Worm (Caenorhabditis elegans) whole organism, L4 larva: ENCODE measurements around the gene C34B4.5.

ENCODE experiments used
- F26F4.8 ChIP-seq: fragments of 200-800 bp; sonication (Bioruptor generic); conservative IDR thresholded peaks from 2 replicates; pipeline ENCODE4 v1.3.6; 2022; ENCODE audit warnings: missing genetic modification characterization, missing compliant biosample characterization
- F49E8.2 ChIP-seq: sonication (generic microtip); optimal IDR thresholded peaks from 2 replicates; lab custom pipeline; 2016; ENCODE audit warnings: missing compliant biosample characterization, mild to moderate bottlenecking, missing genetic modification characterization, borderline replicate concordance
- Y5F2A.4 ChIP-seq: fragments of 200-800 bp; sonication (Bioruptor generic); optimal IDR thresholded peaks from 2 replicates; lab custom pipeline; 2018; ENCODE audit warnings: mild to moderate bottlenecking, missing genetic modification characterization, missing compliant biosample characterization
- ZK337.2 ChIP-seq: fragments of 200-800 bp; sonication (Bioruptor generic); IDR thresholded peaks from 2 replicates; pipeline ENCODE4 v1.3.6; 2022; ENCODE audit warnings: missing genetic modification reagents, missing genetic modification characterization, missing compliant biosample characterization
- ama-1 ChIP-seq: fragments of 150-350 bp; optimal IDR thresholded peaks from 2 replicates; lab custom pipeline; 2014; ENCODE audit warnings: inconsistent platforms, mixed read lengths
- arid-1 ChIP-seq: fragments of 200-800 bp; sonication (Bioruptor generic); conservative IDR thresholded peaks from 2 replicates; pipeline ENCODE4 v1.3.6; 2022; ENCODE audit warnings: missing genetic modification reagents, missing genetic modification characterization, missing compliant biosample characterization
- attf-4 ChIP-seq: sonication (generic microtip); optimal IDR thresholded peaks from 3 replicates; lab custom pipeline; 2017; ENCODE audit warnings: missing biosample characterization, missing genetic modification characterization
- ceh-20 ChIP-seq: fragments of 200-800 bp; sonication (Bioruptor generic); IDR thresholded peaks from 2 replicates; pipeline ENCODE4 v1.3.6; 2022; ENCODE audit warnings: missing genetic modification reagents, missing genetic modification characterization, missing compliant biosample characterization
- ceh-28 ChIP-seq: fragments of 150-350 bp; optimal IDR thresholded peaks from 2 replicates; lab custom pipeline; 2014; ENCODE audit warnings: missing biosample characterization, missing genetic modification reagents, missing genetic modification characterization
- ceh-82 ChIP-seq: sonication (generic microtip); optimal IDR thresholded peaks from 2 replicates; lab custom pipeline; 2017; ENCODE audit warnings: missing biosample characterization, missing genetic modification characterization
- cey-2 ChIP-seq: sonication (generic microtip); optimal IDR thresholded peaks from 3 replicates; lab custom pipeline; 2017; ENCODE audit warnings: missing genetic modification characterization, mild to moderate bottlenecking, missing compliant biosample characterization, antibody characterized with exemption, borderline replicate concordance; ENCODE audit not compliant: insufficient read depth
- daf-16 ChIP-seq, 3 experiments: sonication (generic microtip); optimal IDR thresholded peaks; 2 replicates each; lab custom pipeline; 2016 to 2017; ENCODE audit warnings: missing genetic modification characterization in 3 of 3, missing genetic modification reagents in 3 of 3, mild to moderate bottlenecking in 2 of 3, missing compliant biosample characterization in 2 of 3, missing biosample characterization in 1 of 3, moderate library complexity in 1 of 3
- daf-8 ChIP-seq: fragments of 200-800 bp; sonication (Bioruptor generic); IDR thresholded peaks from 2 replicates; pipeline ENCODE4 v1.3.6; 2022; ENCODE audit warnings: missing genetic modification characterization, missing compliant biosample characterization
- dmd-6 ChIP-seq: fragments of 200-800 bp; sonication (Bioruptor generic); IDR thresholded peaks from 2 replicates; pipeline ENCODE4 v1.3.6; 2022; ENCODE audit warnings: missing genetic modification reagents, missing genetic modification characterization, missing compliant biosample characterization
- dmd-9 ChIP-seq: fragments of 200-800 bp; sonication (Bioruptor generic); IDR thresholded peaks from 2 replicates; pipeline ENCODE4 v1.3.6; 2022; ENCODE audit warnings: missing genetic modification reagents, missing genetic modification characterization, missing compliant biosample characterization
- duxl-1 ChIP-seq: sonication (generic microtip); optimal IDR thresholded peaks from 2 replicates; lab custom pipeline; 2016; ENCODE audit warnings: mild to moderate bottlenecking, missing genetic modification characterization, moderate library complexity, missing compliant biosample characterization; ENCODE audit not compliant: poor library complexity
- dve-1 ChIP-seq: sonication (generic microtip); optimal IDR thresholded peaks from 2 replicates; lab custom pipeline; 2017; ENCODE audit warnings: antibody characterized with exemption, mild to moderate bottlenecking, missing genetic modification characterization, missing compliant biosample characterization; ENCODE audit not compliant: insufficient read depth
- egl-43 ChIP-seq: fragments of 200-800 bp; sonication (Bioruptor generic); IDR thresholded peaks from 2 replicates; pipeline ENCODE4 v1.3.6; 2022; ENCODE audit warnings: missing genetic modification reagents, missing genetic modification characterization, missing compliant biosample characterization
- hlh-11 ChIP-seq: fragments of 200-800 bp; sonication (Bioruptor generic); optimal IDR thresholded peaks from 2 replicates; lab custom pipeline; 2018; ENCODE audit warnings: mild to moderate bottlenecking, missing genetic modification characterization, missing compliant biosample characterization
- jun-1 ChIP-seq: fragments of 150-350 bp; optimal IDR thresholded peaks from 2 replicates; lab custom pipeline; 2014; ENCODE audit warnings: missing biosample characterization, missing genetic modification reagents, missing genetic modification characterization
- lin-15B ChIP-seq: fragments of 150-350 bp; sonication (generic microtip); optimal IDR thresholded peaks from 3 replicates; lab custom pipeline; 2014; ENCODE audit warnings: missing biosample characterization, missing genetic modification characterization
- lin-29 ChIP-seq: fragments of 200-800 bp; sonication (Bioruptor generic); IDR thresholded peaks from 2 replicates; pipeline ENCODE4 v1.3.6; 2022; ENCODE audit warnings: missing genetic modification reagents, missing genetic modification characterization, missing compliant biosample characterization
- lin-38 ChIP-seq: fragments of 200-800 bp; sonication (Bioruptor generic); IDR thresholded peaks from 2 replicates; pipeline ENCODE4 v1.3.6; 2022; ENCODE audit warnings: missing genetic modification reagents, missing genetic modification characterization, missing compliant biosample characterization
- lin-39 ChIP-seq: fragments of 150-350 bp; optimal IDR thresholded peaks from 2 replicates; lab custom pipeline; 2014; ENCODE audit warnings: missing biosample characterization, missing genetic modification reagents, missing genetic modification characterization
- lir-3 ChIP-seq: sonication (generic microtip); optimal IDR thresholded peaks from 2 replicates; lab custom pipeline; 2016; ENCODE audit warnings: mild to moderate bottlenecking, missing genetic modification characterization, missing compliant biosample characterization
- lsy-2 ChIP-seq, 2 experiments: fragments of 150-350 bp in 1 of 2; sonication (generic microtip) in 1 of 2; optimal IDR thresholded peaks; 2 replicates each; lab custom pipeline; 2014 to 2017; ENCODE audit warnings: missing biosample characterization in 2 of 2, missing genetic modification characterization in 2 of 2
- madf-5 ChIP-seq, 2 experiments: fragments of 200-800 bp; sonication (Bioruptor generic); IDR thresholded peaks; 2 replicates each; pipeline ENCODE4 v1.3.6; 2022; ENCODE audit warnings: missing compliant biosample characterization in 2 of 2, missing genetic modification characterization in 2 of 2
- mdl-1 ChIP-seq, 2 experiments: fragments of 150-350 bp in 1 of 2; sonication (generic microtip) in 1 of 2; optimal IDR thresholded peaks; 2 replicates each; lab custom pipeline; 2014 to 2017; ENCODE audit warnings: missing biosample characterization in 2 of 2, missing genetic modification characterization in 2 of 2
- mdt-29 ChIP-seq: fragments of 200-800 bp; sonication (Bioruptor generic); IDR thresholded peaks from 2 replicates; pipeline ENCODE4 v1.3.6; 2022; ENCODE audit warnings: missing genetic modification reagents, missing genetic modification characterization, missing compliant biosample characterization
- nhr-237 ChIP-seq: sonication (generic microtip); optimal IDR thresholded peaks from 2 replicates; lab custom pipeline; 2017; ENCODE audit warnings: missing biosample characterization, missing genetic modification characterization
- nhr-25 ChIP-seq: sonication (generic microtip); optimal IDR thresholded peaks from 2 replicates; lab custom pipeline; 2017; ENCODE audit warnings: missing genetic modification characterization, mild to moderate bottlenecking, missing compliant biosample characterization, antibody characterized with exemption, moderate library complexity, borderline replicate concordance; ENCODE audit not compliant: insufficient read depth
- nhr-42 ChIP-seq: fragments of 200-800 bp; sonication (Bioruptor generic); IDR thresholded peaks from 2 replicates; pipeline ENCODE4 v1.3.6; 2022; ENCODE audit warnings: missing genetic modification characterization, missing compliant biosample characterization
- nhr-6 ChIP-seq: fragments of 150-350 bp; optimal IDR thresholded peaks from 2 replicates; lab custom pipeline; 2014; ENCODE audit warnings: missing biosample characterization, missing genetic modification characterization
- nhr-76 ChIP-seq: fragments of 150-350 bp; optimal IDR thresholded peaks from 2 replicates; lab custom pipeline; 2014; ENCODE audit warnings: missing biosample characterization, missing genetic modification characterization
- nhr-77 ChIP-seq: fragments of 150-350 bp; optimal IDR thresholded peaks from 2 replicates; lab custom pipeline; 2014; ENCODE audit warnings: missing biosample characterization, missing genetic modification characterization
- pqm-1 ChIP-seq: sonication (generic microtip); optimal IDR thresholded peaks from 2 replicates; lab custom pipeline; 2017; ENCODE audit warnings: missing biosample characterization, missing genetic modification characterization
- saeg-2 ChIP-seq: fragments of 200-800 bp; sonication (Bioruptor generic); IDR thresholded peaks from 2 replicates; pipeline ENCODE4 v1.3.6; 2022; ENCODE audit warnings: missing genetic modification reagents, missing genetic modification characterization, missing compliant biosample characterization
- set-16 ChIP-seq: fragments of 200-800 bp; sonication (Bioruptor generic); IDR thresholded peaks from 2 replicates; pipeline ENCODE4 v1.3.6; 2022; ENCODE audit warnings: missing genetic modification reagents, missing genetic modification characterization, missing compliant biosample characterization
- skn-1 ChIP-seq: fragments of 150-350 bp; optimal IDR thresholded peaks from 2 replicates; lab custom pipeline; 2014; ENCODE audit warnings: missing biosample characterization, missing genetic modification characterization
- snpc-1.2 ChIP-seq: fragments of 200-800 bp; sonication (Bioruptor generic); IDR thresholded peaks from 2 replicates; pipeline ENCODE4 v1.3.6; 2022; ENCODE audit warnings: missing genetic modification reagents, missing genetic modification characterization, missing compliant biosample characterization
- snpc-4 ChIP-seq: fragments of 150-350 bp; optimal IDR thresholded peaks from 2 replicates; lab custom pipeline; 2014; ENCODE audit warnings: missing biosample characterization, missing genetic modification characterization
- tag-97 ChIP-seq: fragments of 200-800 bp; sonication (Bioruptor generic); IDR thresholded peaks from 2 replicates; pipeline ENCODE4 v1.3.6; 2022; ENCODE audit warnings: missing genetic modification characterization, missing compliant biosample characterization
- unc-130 ChIP-seq: sonication (generic microtip); optimal IDR thresholded peaks from 2 replicates; lab custom pipeline; 2016; ENCODE audit warnings: missing genetic modification reagents, missing genetic modification characterization, missing compliant biosample characterization
- unc-62 ChIP-seq, 3 experiments: fragments of 150-350 bp in 1 of 3; sonication (generic microtip); optimal IDR thresholded peaks in 2 of 3; peaks in 1 of 3; 1 replicate in 1 of 3; 2 replicates in 2 of 3; lab custom pipeline; 2014 to 2017; ENCODE audit warnings: missing biosample characterization in 3 of 3, missing genetic modification characterization in 3 of 3, missing genetic modification reagents in 3 of 3, missing genotype in 1 of 3
- zfp-3 ChIP-seq: fragments of 200-800 bp; sonication (Bioruptor generic); conservative IDR thresholded peaks from 2 replicates; pipeline ENCODE4 v1.3.6; 2022; ENCODE audit warnings: missing genetic modification reagents, missing genetic modification characterization, missing compliant biosample characterization

The C34B4.5 gene

ce11 chrV:13095654-13096053, at the start of gene C34B4.5:
TSS of gene C34B4.5 (plus strand) at chrV:13095954.
- no peak for TF ChIP-seq F49E8.2 (tag; lab: Kevin White, UChicago)
- no peak for TF ChIP-seq daf-8 (GFP tag; lab: Robert Waterston, UW)
- no peak for TF ChIP-seq duxl-1 (tag; lab: Kevin White, UChicago)
- no peak for TF ChIP-seq lin-38 (GFP tag; lab: Robert Waterston, UW)
- TF ChIP-seq ceh-20 (GFP tag; lab: Robert Waterston, UW), result no peak
- TF ChIP-seq dmd-6 (GFP tag; lab: Robert Waterston, UW), result no peak
- no peak for TF ChIP-seq mdl-1 (tag; optimal IDR thresholded peaks at IDR 0.05; lab: Kevin White, UChicago)
- no peak for TF ChIP-seq F26F4.8 (GFP tag; lab: Robert Waterston, UW)
- TF ChIP-seq lin-39 (tag; lab: Kevin White, UChicago), result no peak
- no peak for TF ChIP-seq dmd-9 (GFP tag; lab: Robert Waterston, UW)
- TF ChIP-seq daf-16 (GFP tag; optimal IDR thresholded peaks at IDR 0.05; lab: Kevin White, UChicago), result no peak
- no peak for TF ChIP-seq daf-16 (tag; optimal IDR thresholded peaks at IDR 0.05; lab: Kevin White, UChicago)
- no peak for TF ChIP-seq nhr-76
- TF ChIP-seq Y5F2A.4 (GFP tag; lab: Kevin White, UChicago), result no peak
- no peak for TF ChIP-seq skn-1 (tag; lab: Kevin White, UChicago)
- TF ChIP-seq unc-130 (GFP tag; lab: Kevin White, UChicago), result no peak
- TF ChIP-seq nhr-77 (tag; lab: Kevin White, UChicago), result no peak
- no peak for TF ChIP-seq ceh-28 (tag; lab: Kevin White, UChicago)

ce11 chrV:13046125-13047123, 49.3 kb upstream of the C34B4.5 start:
- no peak for TF ChIP-seq jun-1 (tag; lab: Kevin White, UChicago)
- no peak for TF ChIP-seq tag-97 (GFP tag; lab: Robert Waterston, UW)
- no peak for TF ChIP-seq lin-15B
- peak; percentile 6; the same call in 1 of the 2 replicates for TF ChIP-seq lin-38 (GFP tag; lab: Robert Waterston, UW)
- no peak for TF ChIP-seq lir-3
- no peak for TF ChIP-seq set-16 (GFP tag; lab: Robert Waterston, UW)
- no peak for TF ChIP-seq daf-8 (GFP tag; lab: Robert Waterston, UW)
- TF ChIP-seq snpc-4, result no peak
- peak in 1 of 2 experiments; percentile 62 for TF ChIP-seq unc-62 (GFP tag; optimal IDR thresholded peaks at IDR 0.05 in 1 of 2; lab: Kevin White, UChicago)
- no peak for TF ChIP-seq unc-62 (tag; optimal IDR thresholded peaks at IDR 0.05; lab: Kevin White, UChicago)
- TF ChIP-seq nhr-6, result no peak
- no peak for TF ChIP-seq snpc-1.2 (GFP tag; lab: Robert Waterston, UW)
- peak in 1 of 2 experiments; percentile 20 for TF ChIP-seq lsy-2 (tag; optimal IDR thresholded peaks at IDR 0.05; lab: Kevin White, UChicago)
- no peak for TF ChIP-seq zfp-3
- no peak for TF ChIP-seq arid-1 (GFP tag; lab: Robert Waterston, UW)
- no peak for TF ChIP-seq ama-1 (lab: Kevin White, UChicago)
- TF ChIP-seq ceh-82 (tag; lab: Kevin White, UChicago), result no peak
- TF ChIP-seq egl-43, result no peak
- peak; percentile 63 for TF ChIP-seq hlh-11 (tag; lab: Kevin White, UChicago)
- TF ChIP-seq pqm-1 (tag; lab: Kevin White, UChicago), result peak; percentile 59
- peak; percentile 11 for TF ChIP-seq nhr-77 (tag; lab: Kevin White, UChicago)
- no peak for TF ChIP-seq saeg-2 (GFP tag; lab: Robert Waterston, UW)
- no peak for TF ChIP-seq nhr-237 (tag; lab: Kevin White, UChicago)
- no peak for TF ChIP-seq mdt-29 (GFP tag; lab: Robert Waterston, UW)
- no peak for TF ChIP-seq F49E8.2 (tag; lab: Kevin White, UChicago)
- no peak for TF ChIP-seq lin-29 (GFP tag; lab: Robert Waterston, UW)
- TF ChIP-seq nhr-25 (tag; lab: Kevin White, UChicago), result no peak
- TF ChIP-seq madf-5 (GFP tag; IDR thresholded peaks at IDR 0.05; lab: Robert Waterston, UW), result no peak
- TF ChIP-seq cey-2 (tag; lab: Kevin White, UChicago), result no peak
- no peak for TF ChIP-seq ZK337.2 (GFP tag; lab: Robert Waterston, UW)
- no peak for TF ChIP-seq attf-4
- TF ChIP-seq nhr-42 (GFP tag; lab: Robert Waterston, UW), result no peak
- TF ChIP-seq dve-1 (tag; lab: Kevin White, UChicago), result peak; percentile 62
